Worm (Caenorhabditis elegans) whole organism, late embryonic: Measurements from ENCODE around the gene pygl-1.

Source experiments
- C08G9.2 ChIP-seq: sonication (generic microtip); optimal IDR thresholded peaks from 2 replicates; lab custom pipeline; 2016; ENCODE audit warnings: mild to moderate bottlenecking, missing genetic modification characterization, moderate library complexity, missing compliant biosample characterization
- F13H6.1 ChIP-seq: sonication (generic microtip); optimal IDR thresholded peaks from 2 replicates; lab custom pipeline; 2016; ENCODE audit warnings: missing genetic modification characterization, missing compliant biosample characterization
- K02D7.2 ChIP-seq: sonication (generic microtip); optimal IDR thresholded peaks from 2 replicates; lab custom pipeline; 2017; ENCODE audit warnings: mild to moderate bottlenecking, missing genetic modification characterization, missing compliant biosample characterization
- K09A11.1 ChIP-seq: sonication (generic microtip); optimal IDR thresholded peaks from 2 replicates; lab custom pipeline; 2017; ENCODE audit warnings: antibody characterized with exemption, mild to moderate bottlenecking, missing genetic modification characterization, missing compliant biosample characterization; ENCODE audit not compliant: insufficient read depth
- T23F11.4 ChIP-seq: fragments of 200-800 bp; sonication (Bioruptor generic); optimal IDR thresholded peaks from 2 replicates; lab custom pipeline; 2018; ENCODE audit warnings: mild to moderate bottlenecking, missing genetic modification characterization, missing compliant biosample characterization
- ceh-14 ChIP-seq: sonication (generic microtip); optimal IDR thresholded peaks from 2 replicates; lab custom pipeline; 2016; ENCODE audit warnings: missing genotype, missing genetic modification characterization, missing compliant biosample characterization
- ceh-19 ChIP-seq: fragments of 200-800 bp; sonication (Bioruptor generic); optimal IDR thresholded peaks from 2 replicates; lab custom pipeline; 2018; ENCODE audit warnings: mild to moderate bottlenecking, missing genetic modification characterization, missing compliant biosample characterization
- ceh-31 ChIP-seq: sonication (generic microtip); optimal IDR thresholded peaks from 2 replicates; lab custom pipeline; 2016; ENCODE audit warnings: missing genetic modification characterization, missing compliant biosample characterization
- ceh-34 ChIP-seq: sonication (generic microtip); optimal IDR thresholded peaks from 2 replicates; lab custom pipeline; 2016; ENCODE audit warnings: mild to moderate bottlenecking, missing genetic modification characterization, missing compliant biosample characterization
- ceh-48 ChIP-seq: sonication (generic microtip); optimal IDR thresholded peaks from 2 replicates; lab custom pipeline; 2016; ENCODE audit warnings: missing genetic modification characterization, inconsistent platforms, missing compliant biosample characterization
- ceh-6 ChIP-seq: fragments of 200-800 bp; sonication (Bioruptor generic); optimal IDR thresholded peaks from 2 replicates; lab custom pipeline; 2018; ENCODE audit warnings: mild to moderate bottlenecking, missing genetic modification characterization, missing compliant biosample characterization
- che-1 ChIP-seq: sonication (generic microtip); optimal IDR thresholded peaks from 2 replicates; lab custom pipeline; 2016; ENCODE audit warnings: mild to moderate bottlenecking, missing genetic modification characterization, missing compliant biosample characterization
- dmd-4 ChIP-seq: sonication (generic microtip); optimal IDR thresholded peaks from 2 replicates; lab custom pipeline; 2016; ENCODE audit warnings: borderline replicate concordance, missing genetic modification characterization, missing compliant biosample characterization
- dve-1 ChIP-seq: sonication (generic microtip); optimal IDR thresholded peaks from 2 replicates; lab custom pipeline; 2017; ENCODE audit warnings: antibody characterized with exemption, mild to moderate bottlenecking, missing genetic modification characterization, missing compliant biosample characterization
- elt-2 ChIP-seq: sonication (generic microtip); optimal IDR thresholded peaks from 2 replicates; lab custom pipeline; 2016; ENCODE audit warnings: missing genetic modification reagents, missing genetic modification characterization, missing compliant biosample characterization
- ets-4 ChIP-seq: sonication (generic microtip); optimal IDR thresholded peaks from 2 replicates; lab custom pipeline; 2016; ENCODE audit warnings: missing genetic modification characterization, missing compliant biosample characterization
- eyg-1 ChIP-seq: sonication (generic microtip); optimal IDR thresholded peaks from 2 replicates; lab custom pipeline; 2016; ENCODE audit warnings: missing genotype, missing genetic modification characterization, missing compliant biosample characterization
- fax-1 ChIP-seq: sonication (generic microtip); optimal IDR thresholded peaks from 2 replicates; lab custom pipeline; 2016; ENCODE audit warnings: missing genotype, missing genetic modification characterization, missing compliant biosample characterization
- fkh-10 ChIP-seq: fragments of 150-350 bp; optimal IDR thresholded peaks from 2 replicates; lab custom pipeline; 2014; ENCODE audit warnings: missing biosample characterization, missing genetic modification reagents, missing genetic modification characterization
- fkh-6 ChIP-seq: sonication (generic microtip); optimal IDR thresholded peaks from 2 replicates; lab custom pipeline; 2016; ENCODE audit warnings: missing genetic modification characterization, missing compliant biosample characterization
- gmeb-2 ChIP-seq: sonication (generic microtip); optimal IDR thresholded peaks from 2 replicates; lab custom pipeline; 2016; ENCODE audit warnings: missing genetic modification characterization, inconsistent platforms, missing compliant biosample characterization
- hlh-13 ChIP-seq: fragments of 200-800 bp; sonication (Bioruptor generic); optimal IDR thresholded peaks from 2 replicates; lab custom pipeline; 2018; ENCODE audit warnings: mild to moderate bottlenecking, missing genetic modification characterization, missing compliant biosample characterization
- hlh-6 ChIP-seq: sonication (generic microtip); optimal IDR thresholded peaks from 2 replicates; lab custom pipeline; 2016; ENCODE audit warnings: missing genotype, missing genetic modification characterization, missing compliant biosample characterization
- hlh-8 ChIP-seq: sonication (generic microtip); optimal IDR thresholded peaks from 2 replicates; lab custom pipeline; 2016; ENCODE audit warnings: missing genotype, missing genetic modification characterization, missing compliant biosample characterization
- mec-3 ChIP-seq: sonication (generic microtip); optimal IDR thresholded peaks from 2 replicates; lab custom pipeline; 2016; ENCODE audit warnings: borderline replicate concordance, missing genetic modification characterization, missing compliant biosample characterization
- nhr-11 ChIP-seq: fragments of 150-350 bp; optimal IDR thresholded peaks from 2 replicates; lab custom pipeline; 2014; ENCODE audit warnings: missing biosample characterization, missing genetic modification characterization
- npax-4 ChIP-seq: sonication (generic microtip); optimal IDR thresholded peaks from 2 replicates; lab custom pipeline; 2016; ENCODE audit warnings: missing genetic modification characterization, missing compliant biosample characterization
- odd-2 ChIP-seq: sonication (generic microtip); optimal IDR thresholded peaks from 2 replicates; lab custom pipeline; 2017; ENCODE audit warnings: antibody characterized with exemption, mild to moderate bottlenecking, missing genetic modification characterization, missing compliant biosample characterization
- pag-3 ChIP-seq: sonication (generic microtip); optimal IDR thresholded peaks from 2 replicates; lab custom pipeline; 2016; ENCODE audit warnings: missing compliant biosample characterization, missing genetic modification characterization, borderline replicate concordance
- pha-2 ChIP-seq: sonication (generic microtip); optimal IDR thresholded peaks from 2 replicates; lab custom pipeline; 2017; ENCODE audit warnings: mild to moderate bottlenecking, missing genetic modification characterization, missing compliant biosample characterization
- pros-1 ChIP-seq: fragments of 150-350 bp; optimal IDR thresholded peaks from 2 replicates; lab custom pipeline; 2014; ENCODE audit warnings: missing biosample characterization, missing genetic modification reagents, missing genetic modification characterization
- ref-2 ChIP-seq: sonication (generic microtip); optimal IDR thresholded peaks from 2 replicates; lab custom pipeline; 2016; ENCODE audit warnings: missing genetic modification characterization, missing compliant biosample characterization
- rnt-1 ChIP-seq: sonication (generic microtip); optimal IDR thresholded peaks from 2 replicates; lab custom pipeline; 2016; ENCODE audit warnings: missing genetic modification characterization, missing compliant biosample characterization
- sdc-2 ChIP-seq: sonication (generic microtip); optimal IDR thresholded peaks from 2 replicates; lab custom pipeline; 2016; ENCODE audit warnings: missing genotype, missing genetic modification characterization, missing compliant biosample characterization
- sox-2 ChIP-seq: fragments of 200-800 bp; sonication (Bioruptor generic); IDR thresholded peaks from 2 replicates; pipeline ENCODE4 v1.3.6; 2022; ENCODE audit warnings: missing genetic modification reagents, missing genetic modification characterization, missing compliant biosample characterization
- sox-4 ChIP-seq: sonication (generic microtip); optimal IDR thresholded peaks from 2 replicates; lab custom pipeline; 2017; ENCODE audit warnings: mild to moderate bottlenecking, missing genetic modification characterization, inconsistent platforms, missing compliant biosample characterization
- tbx-2 ChIP-seq: sonication (generic microtip); optimal IDR thresholded peaks from 2 replicates; lab custom pipeline; 2016; ENCODE audit warnings: missing genetic modification characterization, missing compliant biosample characterization
- unc-42 ChIP-seq: sonication (generic microtip); optimal IDR thresholded peaks from 2 replicates; lab custom pipeline; 2016; ENCODE audit warnings: missing genotype, missing genetic modification characterization, missing compliant biosample characterization
- zip-5 ChIP-seq: sonication (generic microtip); optimal IDR thresholded peaks from 2 replicates; lab custom pipeline; 2016; ENCODE audit warnings: missing genetic modification characterization, missing compliant biosample characterization

The pygl-1 gene

DNA sequence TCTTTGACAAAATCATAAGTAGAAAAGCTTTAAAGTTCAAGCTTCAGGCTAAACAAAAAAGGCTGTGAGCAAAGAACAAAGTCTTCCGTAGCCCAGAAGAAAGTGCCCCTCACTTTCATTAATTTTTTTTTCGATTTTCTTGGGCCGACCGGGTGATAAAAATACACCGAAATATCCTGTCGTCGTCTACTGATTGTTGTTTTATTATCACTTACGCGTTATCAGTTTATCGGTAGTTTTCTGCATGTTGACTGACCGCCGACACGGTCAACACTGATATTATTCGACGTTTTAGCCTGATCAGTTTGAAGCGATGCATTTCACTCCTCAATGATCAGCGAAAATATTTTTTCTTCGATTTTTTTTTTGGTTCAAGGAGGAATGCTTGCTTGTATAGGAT is 1.6 kb downstream of the pygl-1 start:
- peak; percentile 88 for TF ChIP-seq elt-2 (tag; lab: Kevin White, UChicago)
- no peak for TF ChIP-seq fax-1 (tag; lab: Kevin White, UChicago)

DNA sequence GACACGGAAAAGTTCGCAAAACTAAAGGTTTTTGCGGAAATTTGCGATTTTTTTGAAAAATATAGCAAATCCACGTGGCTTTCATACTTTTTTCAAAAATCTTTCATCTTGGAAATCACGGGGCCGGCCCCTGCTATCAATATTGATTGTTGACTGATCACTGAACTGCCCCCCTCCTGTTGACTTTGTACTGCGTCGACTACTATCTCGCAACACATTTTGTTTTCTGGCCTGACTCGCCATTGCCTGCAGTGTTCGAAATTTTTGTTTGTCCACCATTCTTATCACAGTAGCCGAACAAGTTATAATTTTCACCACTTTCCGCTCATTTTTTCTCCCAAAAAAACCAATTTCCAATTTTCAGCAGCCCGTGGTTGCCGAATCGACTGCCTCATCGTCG is 2.2 kb downstream of the pygl-1 start:
- TF ChIP-seq nhr-11 (tag; lab: Kevin White, UChicago), result no peak
- no peak for TF ChIP-seq ets-4 (tag; lab: Kevin White, UChicago)
- TF ChIP-seq hlh-8, result no peak
- TF ChIP-seq K02D7.2 (tag; lab: Kevin White, UChicago), result no peak
- no peak for TF ChIP-seq zip-5
- no peak for TF ChIP-seq K09A11.1 (tag; lab: Kevin White, UChicago)
- TF ChIP-seq dve-1, result no peak
- TF ChIP-seq unc-42 (tag; lab: Kevin White, UChicago), result no peak
- no peak for TF ChIP-seq gmeb-2 (tag; lab: Kevin White, UChicago)
- no peak for TF ChIP-seq ceh-19
- TF ChIP-seq ceh-31 (tag; lab: Kevin White, UChicago), result no peak
- TF ChIP-seq tbx-2 (tag; lab: Kevin White, UChicago), result no peak
- TF ChIP-seq pha-2 (tag; lab: Kevin White, UChicago), result no peak
- TF ChIP-seq sdc-2 (tag; lab: Kevin White, UChicago), result no peak
- TF ChIP-seq C08G9.2, result no peak
- TF ChIP-seq, all 69 proteins: peak for 0

DNA sequence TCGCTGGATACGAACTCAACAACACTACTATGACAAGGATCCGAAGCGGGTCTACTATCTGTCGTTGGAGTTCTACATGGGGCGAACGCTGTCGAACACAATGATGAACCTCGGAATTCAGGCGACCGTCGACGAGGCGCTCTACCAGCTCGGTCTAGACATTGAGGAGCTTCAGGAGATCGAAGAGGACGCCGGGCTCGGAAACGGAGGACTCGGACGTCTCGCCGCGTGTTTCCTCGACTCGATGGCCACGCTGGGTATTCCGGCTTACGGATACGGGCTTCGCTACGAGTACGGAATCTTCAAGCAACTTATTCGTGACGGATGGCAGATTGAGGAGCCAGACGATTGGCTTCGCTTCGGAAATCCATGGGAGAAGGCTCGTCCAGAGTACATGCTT is 2.8 kb downstream of the pygl-1 start:
- TF ChIP-seq F13H6.1 (tag; lab: Kevin White, UChicago), result no peak
- no peak for TF ChIP-seq pros-1
- TF ChIP-seq hlh-8, result no peak
- TF ChIP-seq fkh-6 (tag; lab: Kevin White, UChicago), result no peak
- TF ChIP-seq rnt-1 (tag; lab: Kevin White, UChicago), result no peak
- TF ChIP-seq zip-5, result no peak
- TF ChIP-seq ets-4 (tag; lab: Kevin White, UChicago), result no peak
- TF ChIP-seq odd-2 (tag; lab: Kevin White, UChicago), result no peak
- no peak for TF ChIP-seq fkh-10 (GFP tag; lab: Kevin White, UChicago)
- no peak for TF ChIP-seq pag-3
- no peak for TF ChIP-seq elt-2 (tag; lab: Kevin White, UChicago)
- TF ChIP-seq ref-2 (tag; lab: Kevin White, UChicago), result no peak
- TF ChIP-seq npax-4 (tag; lab: Kevin White, UChicago), result no peak
- TF ChIP-seq sox-2 (GFP tag; lab: Robert Waterston, UW), result no peak

DNA sequence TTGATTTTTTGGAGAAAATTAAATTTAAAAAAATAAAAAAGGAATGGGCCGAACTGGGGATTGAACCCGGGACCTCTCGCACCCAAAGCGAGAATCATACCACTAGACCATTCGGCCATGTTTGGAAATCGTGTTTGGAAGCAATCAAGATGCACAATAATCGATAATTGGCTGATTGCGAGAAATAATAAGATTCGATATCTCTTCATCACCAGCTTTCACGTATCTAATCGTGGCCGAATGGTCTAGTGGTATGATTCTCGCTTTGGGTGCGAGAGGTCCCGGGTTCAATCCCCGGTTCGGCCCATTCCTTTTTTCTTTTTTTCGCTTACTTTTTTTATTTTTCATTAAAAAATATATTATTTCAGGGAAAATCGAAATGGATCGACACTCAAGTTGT is 3.3 kb downstream of the pygl-1 start:
- no peak for TF ChIP-seq che-1
- no peak for TF ChIP-seq eyg-1 (tag; lab: Kevin White, UChicago)
- TF ChIP-seq ceh-34, result no peak
- no peak for TF ChIP-seq sox-4 (tag; lab: Kevin White, UChicago)
- TF ChIP-seq T23F11.4, result no peak
- no peak for TF ChIP-seq dve-1
- TF ChIP-seq hlh-6 (tag; lab: Kevin White, UChicago), result no peak
- no peak for TF ChIP-seq K09A11.1 (tag; lab: Kevin White, UChicago)
- no peak for TF ChIP-seq ceh-48 (tag; lab: Kevin White, UChicago)
- no peak for TF ChIP-seq ceh-19
- no peak for TF ChIP-seq ceh-6 (GFP tag; lab: Kevin White, UChicago)
- TF ChIP-seq pha-2 (tag; lab: Kevin White, UChicago), result no peak

- TF ChIP-seq elt-2 (tag; lab: Kevin White, UChicago) (no peak), hlh-13 (GFP tag; lab: Kevin White, UChicago) (no peak), dmd-4 (tag; lab: Kevin White, UChicago) (no peak), ceh-14 (tag; lab: Kevin White, UChicago) (no peak), ceh-34 (no peak), che-1 (no peak), nhr-11 (tag; lab: Kevin White, UChicago) (no peak), tbx-2 (tag; lab: Kevin White, UChicago) (no peak), mec-3 (tag; lab: Kevin White, UChicago) (no peak)
Observed at ce11 chrV:3582671-3583070, 3.8 kb downstream of the pygl-1 start.
